Worm (Caenorhabditis elegans) whole organism, young adult: ENCODE measurements around the gene eelo-2.

Experiments
- B0019.2 ChIP-seq: fragments of 200-800 bp; sonication (Bioruptor generic); conservative IDR thresholded peaks from 2 replicates; pipeline ENCODE4 v1.3.6; 2022; ENCODE audit warnings: missing genetic modification reagents, missing genetic modification characterization, missing compliant biosample characterization
- C06A6.2 ChIP-seq: fragments of 200-800 bp; sonication (Bioruptor generic); conservative IDR thresholded peaks from 2 replicates; pipeline ENCODE4 v1.3.6; 2022; ENCODE audit warnings: missing genetic modification characterization, missing compliant biosample characterization
- D2030.7 ChIP-seq: fragments of 200-800 bp; sonication (Bioruptor generic); IDR thresholded peaks from 2 replicates; pipeline ENCODE4 v1.3.6; 2022; ENCODE audit warnings: missing genetic modification reagents, missing genetic modification characterization, missing compliant biosample characterization
- F23B12.7 ChIP-seq: sonication (generic microtip); optimal IDR thresholded peaks from 2 replicates; lab custom pipeline; 2017; ENCODE audit warnings: missing genetic modification characterization, mild to moderate bottlenecking, missing compliant biosample characterization, antibody characterized with exemption, moderate library complexity; ENCODE audit not compliant: insufficient read depth
- F37B4.10 ChIP-seq: fragments of 200-800 bp; sonication (Bioruptor generic); IDR thresholded peaks from 2 replicates; pipeline ENCODE4 v1.3.6; 2022; ENCODE audit warnings: missing genetic modification characterization, missing compliant biosample characterization
- F39B2.1 ChIP-seq: fragments of 200-800 bp; sonication (Bioruptor generic); IDR thresholded peaks from 2 replicates; pipeline ENCODE4 v1.3.6; 2022; ENCODE audit warnings: missing genetic modification reagents, missing genetic modification characterization, missing compliant biosample characterization
- F57C9.4 ChIP-seq: sonication (generic microtip); optimal IDR thresholded peaks from 2 replicates; lab custom pipeline; 2017; ENCODE audit warnings: mild to moderate bottlenecking, missing genetic modification characterization, missing compliant biosample characterization
- K11D2.4 ChIP-seq: fragments of 200-800 bp; sonication (Bioruptor generic); IDR thresholded peaks from 2 replicates; pipeline ENCODE4 v1.3.6; 2022; ENCODE audit warnings: missing genetic modification reagents, missing genetic modification characterization, missing compliant biosample characterization
- Y56A3A.18 ChIP-seq: fragments of 200-800 bp; sonication (Bioruptor generic); IDR thresholded peaks from 2 replicates; pipeline ENCODE4 v1.3.6; 2022; ENCODE audit warnings: missing genetic modification reagents, missing genetic modification characterization, missing compliant biosample characterization
- Y67H2A.10 ChIP-seq: fragments of 200-800 bp; sonication (Bioruptor generic); conservative IDR thresholded peaks from 2 replicates; pipeline ENCODE4 v1.3.6; 2022; ENCODE audit warnings: missing genetic modification reagents, missing genetic modification characterization, missing compliant biosample characterization
- Y95B8A.8 ChIP-seq: fragments of 200-800 bp; sonication (Bioruptor generic); IDR thresholded peaks from 2 replicates; pipeline ENCODE4 v1.3.6; 2022; ENCODE audit warnings: missing genetic modification reagents, missing genetic modification characterization, missing compliant biosample characterization
- aptf-3 ChIP-seq: fragments of 200-800 bp; sonication (Bioruptor generic); IDR thresholded peaks from 2 replicates; pipeline ENCODE4 v1.3.6; 2022; ENCODE audit warnings: missing genetic modification characterization, missing compliant biosample characterization
- atf-7 ChIP-seq: sonication (generic microtip); optimal IDR thresholded peaks from 2 replicates; lab custom pipeline; 2017; ENCODE audit warnings: mild to moderate bottlenecking, missing genetic modification characterization, missing compliant biosample characterization
- athp-1 ChIP-seq: sonication (generic microtip); optimal IDR thresholded peaks from 2 replicates; lab custom pipeline; 2017; ENCODE audit warnings: mild to moderate bottlenecking, missing genetic modification characterization, missing compliant biosample characterization
- attf-6 ChIP-seq: fragments of 200-800 bp; sonication (Bioruptor generic); IDR thresholded peaks from 2 replicates; pipeline ENCODE4 v1.3.6; 2022; ENCODE audit warnings: missing genetic modification reagents, missing genetic modification characterization, missing compliant biosample characterization
- cebp-1 ChIP-seq, 2 experiments: fragments of 200-800 bp in 1 of 2; sonication (Bioruptor generic) in 1 of 2; sonication (generic microtip) in 1 of 2; IDR thresholded peaks in 1 of 2; optimal IDR thresholded peaks in 1 of 2; 2 replicates each; pipeline versions ENCODE4 v1.3.6 to Lab custom; 2017 to 2022; ENCODE audit warnings: missing compliant biosample characterization in 2 of 2, missing genetic modification characterization in 2 of 2, mild to moderate bottlenecking in 1 of 2, missing genetic modification reagents in 1 of 2, moderate library complexity in 1 of 2
- ceh-27 ChIP-seq: fragments of 200-800 bp; sonication (Bioruptor generic); optimal IDR thresholded peaks from 2 replicates; lab custom pipeline; 2018; ENCODE audit warnings: mild to moderate bottlenecking, missing genetic modification characterization, moderate library complexity, missing compliant biosample characterization
- ceh-58 ChIP-seq: fragments of 200-800 bp; sonication (Bioruptor generic); IDR thresholded peaks from 2 replicates; pipeline ENCODE4 v1.3.6; 2022; ENCODE audit warnings: missing genetic modification characterization, missing compliant biosample characterization
- ceh-79 ChIP-seq: sonication (generic microtip); optimal IDR thresholded peaks from 2 replicates; lab custom pipeline; 2017; ENCODE audit warnings: mild to moderate bottlenecking, missing genetic modification characterization, missing compliant biosample characterization
- ceh-91 ChIP-seq: fragments of 200-800 bp; sonication (Bioruptor generic); IDR thresholded peaks from 2 replicates; pipeline ENCODE4 v1.3.6; 2022; ENCODE audit warnings: missing genetic modification reagents, missing genetic modification characterization, missing compliant biosample characterization
- dpl-1 ChIP-seq: fragments of 150-350 bp; optimal IDR thresholded peaks from 2 replicates; lab custom pipeline; 2014; ENCODE audit warnings: missing biosample characterization, missing genetic modification reagents, missing genetic modification characterization
- egl-18 ChIP-seq: fragments of 200-800 bp; sonication (Bioruptor generic); IDR thresholded peaks from 2 replicates; pipeline ENCODE4 v1.3.6; 2022; ENCODE audit warnings: missing genetic modification reagents, missing genetic modification characterization, missing compliant biosample characterization
- hlh-26 ChIP-seq: fragments of 200-800 bp; sonication (Bioruptor generic); conservative IDR thresholded peaks from 2 replicates; pipeline ENCODE4 v1.3.6; 2022; ENCODE audit warnings: missing genetic modification reagents, missing genetic modification characterization, missing compliant biosample characterization
- hsf-1 ChIP-seq: fragments of 200-800 bp; sonication (Bioruptor generic); IDR thresholded peaks from 2 replicates; pipeline ENCODE4 v1.3.6; 2022; ENCODE audit warnings: missing genetic modification reagents, missing genetic modification characterization, missing compliant biosample characterization
- let-607 ChIP-seq, 2 experiments: fragments of 200-800 bp in 1 of 2; sonication (Bioruptor generic) in 1 of 2; sonication (generic microtip) in 1 of 2; optimal IDR thresholded peaks; 2 replicates each; lab custom pipeline; 2016 to 2018; ENCODE audit warnings: mild to moderate bottlenecking in 2 of 2, missing compliant biosample characterization in 2 of 2, missing genetic modification characterization in 2 of 2, moderate library complexity in 2 of 2, missing genotype in 1 of 2
- lir-1 ChIP-seq: fragments of 200-800 bp; sonication (Bioruptor generic); conservative IDR thresholded peaks from 2 replicates; pipeline ENCODE4 v1.3.6; 2022; ENCODE audit warnings: missing genetic modification reagents, missing genetic modification characterization, missing compliant biosample characterization
- madf-10 ChIP-seq: sonication (generic microtip); optimal IDR thresholded peaks from 2 replicates; lab custom pipeline; 2016; ENCODE audit warnings: mild to moderate bottlenecking, missing genetic modification characterization, missing compliant biosample characterization
- madf-6 ChIP-seq: fragments of 200-800 bp; sonication (Bioruptor generic); IDR thresholded peaks from 2 replicates; pipeline ENCODE4 v1.3.6; 2022; ENCODE audit warnings: missing genetic modification reagents, missing genetic modification characterization, missing compliant biosample characterization
- mel-28 ChIP-seq: sonication (generic microtip); optimal IDR thresholded peaks from 2 replicates; lab custom pipeline; 2016; ENCODE audit warnings: borderline replicate concordance, mild to moderate bottlenecking, missing genetic modification characterization, missing compliant biosample characterization
- mes-4 ChIP-seq: sonication (generic microtip); optimal IDR thresholded peaks from 2 replicates; lab custom pipeline; 2016; ENCODE audit warnings: missing genotype, missing genetic modification characterization, missing compliant biosample characterization
- nfya-1 ChIP-seq: sonication (generic microtip); optimal IDR thresholded peaks from 2 replicates; lab custom pipeline; 2017; ENCODE audit warnings: antibody characterized with exemption, missing compliant biosample characterization, missing genetic modification characterization, borderline replicate concordance; ENCODE audit not compliant: insufficient read depth
- nfya-2 ChIP-seq: fragments of 200-800 bp; sonication (Bioruptor generic); IDR thresholded peaks from 2 replicates; pipeline ENCODE4 v1.3.6; 2022; ENCODE audit warnings: missing genetic modification reagents, missing genetic modification characterization, missing compliant biosample characterization
- nfyb-1 ChIP-seq: fragments of 200-800 bp; sonication (Bioruptor generic); IDR thresholded peaks from 2 replicates; pipeline ENCODE4 v1.3.6; 2022; ENCODE audit warnings: missing genetic modification reagents, missing genetic modification characterization, missing compliant biosample characterization
- nhr-90 ChIP-seq: sonication (generic microtip); optimal IDR thresholded peaks from 2 replicates; lab custom pipeline; 2016; ENCODE audit warnings: missing genotype, mild to moderate bottlenecking, missing genetic modification characterization, missing compliant biosample characterization
- pbrm-1 ChIP-seq: fragments of 200-800 bp; sonication (Bioruptor generic); IDR thresholded peaks from 2 replicates; pipeline ENCODE4 v1.3.6; 2022; ENCODE audit warnings: missing genetic modification reagents, missing genetic modification characterization, missing compliant biosample characterization
- rcor-1 ChIP-seq: fragments of 200-800 bp; sonication (Bioruptor generic); IDR thresholded peaks from 2 replicates; pipeline ENCODE4 v1.3.6; 2022; ENCODE audit warnings: missing genetic modification reagents, missing genetic modification characterization, missing compliant biosample characterization
- rec-8 ChIP-seq, 2 experiments: sonication (generic microtip); optimal IDR thresholded peaks; 2 replicates each; lab custom pipeline; 2016; ENCODE audit warnings: mild to moderate bottlenecking in 2 of 2, missing genetic modification characterization in 2 of 2, missing genetic modification reagents in 2 of 2, missing genotype in 2 of 2, missing biosample characterization in 1 of 2, missing compliant biosample characterization in 1 of 2, moderate library complexity in 1 of 2
- repo-1 ChIP-seq: sonication (generic microtip); optimal IDR thresholded peaks from 2 replicates; lab custom pipeline; 2017; ENCODE audit warnings: mild to moderate bottlenecking, missing genetic modification characterization, missing compliant biosample characterization
- sdz-38 ChIP-seq: sonication (generic microtip); optimal IDR thresholded peaks from 2 replicates; lab custom pipeline; 2016; ENCODE audit warnings: missing genotype, missing genetic modification characterization, missing compliant biosample characterization
- snpc-1.3 ChIP-seq: sonication (generic microtip); optimal IDR thresholded peaks from 2 replicates; lab custom pipeline; 2017; ENCODE audit warnings: missing genetic modification characterization, mild to moderate bottlenecking, missing compliant biosample characterization, antibody characterized with exemption, moderate library complexity, missing genotype, missing genetic modification reagents; ENCODE audit not compliant: insufficient read depth
- somi-1 ChIP-seq: fragments of 200-800 bp; sonication (Bioruptor generic); optimal IDR thresholded peaks from 2 replicates; lab custom pipeline; 2018; ENCODE audit warnings: mild to moderate bottlenecking, missing genetic modification characterization, missing compliant biosample characterization
- tlf-1 ChIP-seq: fragments of 200-800 bp; sonication (Bioruptor generic); optimal IDR thresholded peaks from 2 replicates; lab custom pipeline; 2018; ENCODE audit warnings: mild to moderate bottlenecking, missing genetic modification characterization, missing compliant biosample characterization
- ztf-18 ChIP-seq: sonication (generic microtip); optimal IDR thresholded peaks from 2 replicates; lab custom pipeline; 2016; ENCODE audit warnings: missing genotype, mild to moderate bottlenecking, missing genetic modification characterization, missing compliant biosample characterization
- ztf-22 ChIP-seq: fragments of 200-800 bp; sonication (Bioruptor generic); optimal IDR thresholded peaks from 2 replicates; lab custom pipeline; 2018; ENCODE audit warnings: mild to moderate bottlenecking, missing genetic modification characterization, moderate library complexity, missing compliant biosample characterization
- ztf-26 ChIP-seq: sonication (generic microtip); optimal IDR thresholded peaks from 2 replicates; lab custom pipeline; 2017; ENCODE audit warnings: missing genetic modification characterization, missing compliant biosample characterization
- ztf-3 ChIP-seq: fragments of 200-800 bp; sonication (Bioruptor generic); optimal IDR thresholded peaks from 2 replicates; lab custom pipeline; 2018; ENCODE audit warnings: mild to moderate bottlenecking, missing genetic modification characterization, missing compliant biosample characterization
- ztf-6 ChIP-seq: fragments of 200-800 bp; sonication (Bioruptor generic); IDR thresholded peaks from 2 replicates; pipeline ENCODE4 v1.3.6; 2022; ENCODE audit warnings: missing genetic modification reagents, missing genetic modification characterization, missing compliant biosample characterization

eelo-2 gene

ce11 chrIV:17249691-17250181 is at the start of gene eelo-2 (continued):
- TF ChIP-seq madf-6 (GFP tag; lab: Robert Waterston, UW) (no peak; the same call in none of the 2 replicates), F39B2.1 (GFP tag; lab: Robert Waterston, UW) (peak; percentile 86), repo-1 (tag; lab: Kevin White, UChicago) (peak; percentile 96), let-607 (tag; optimal IDR thresholded peaks at IDR 0.05; lab: Kevin White, UChicago) (peak; percentile 81 to 89), dpl-1 (GFP tag; lab: Kevin White, UChicago) (peak; percentile 97), mes-4 (tag; lab: Kevin White, UChicago) (peak; percentile 14), lir-1 (GFP tag; lab: Robert Waterston, UW) (peak; percentile 95), ztf-6 (GFP tag; lab: Robert Waterston, UW) (peak; percentile 87), F57C9.4 (peak; percentile 41), K11D2.4 (GFP tag; lab: Robert Waterston, UW) (peak; percentile 96), F23B12.7 (tag; lab: Kevin White, UChicago) (peak; percentile 92), aptf-3 (no peak), D2030.7 (GFP tag; lab: Robert Waterston, UW) (peak; percentile 97), ceh-58 (GFP tag; lab: Robert Waterston, UW) (no peak), hsf-1 (GFP tag; lab: Robert Waterston, UW) (peak; percentile 93), hlh-26 (GFP tag; lab: Robert Waterston, UW) (no peak), mel-28 (tag; lab: Kevin White, UChicago) (peak; percentile 79), athp-1 (tag; lab: Kevin White, UChicago) (peak; percentile 95), Y67H2A.10 (GFP tag; lab: Robert Waterston, UW) (0 out of 2 replicates have a peak, but pooled peaks have one; percentile 48), sdz-38 (tag; lab: Kevin White, UChicago) (no peak), pbrm-1 (GFP tag; lab: Robert Waterston, UW) (peak; percentile 99), egl-18 (GFP tag; lab: Robert Waterston, UW) (peak; percentile 95), ztf-22 (GFP tag; lab: Kevin White, UChicago) (peak; percentile 85), atf-7 (tag; lab: Kevin White, UChicago) (peak; percentile 93), attf-6 (peak; percentile 98), nhr-90 (peak; percentile 57), ztf-18 (tag; lab: Kevin White, UChicago) (peak; percentile 99), ztf-26 (tag; lab: Kevin White, UChicago) (peak; percentile 96), nfyb-1 (GFP tag; lab: Robert Waterston, UW) (peak; percentile 98), B0019.2 (GFP tag; lab: Robert Waterston, UW) (peak; percentile 64), nfya-1 (tag; lab: Kevin White, UChicago) (no peak), ceh-91 (GFP tag; lab: Robert Waterston, UW) (peak; percentile 91), snpc-1.3 (tag; lab: Kevin White, UChicago) (peak; percentile 93), rcor-1 (peak; percentile 98), rec-8 (tag; optimal IDR thresholded peaks at IDR 0.05; lab: Kevin White, UChicago) (peak in 1 of 2 experiments; percentile 22), Y56A3A.18 (GFP tag; lab: Robert Waterston, UW) (peak; percentile 96), cebp-1 (GFP tag; IDR thresholded peaks at IDR 0.05; lab: Robert Waterston, UW) (peak; percentile 76), cebp-1 (tag; optimal IDR thresholded peaks at IDR 0.05; lab: Kevin White, UChicago) (peak; percentile 95), ceh-79 (tag; lab: Kevin White, UChicago) (no peak), F37B4.10 (GFP tag; lab: Robert Waterston, UW) (no peak), nfya-2 (GFP tag; lab: Robert Waterston, UW) (no peak), somi-1 (GFP tag; lab: Kevin White, UChicago) (peak; percentile 92), madf-10 (tag; lab: Kevin White, UChicago) (peak; percentile 92), tlf-1 (GFP tag; lab: Kevin White, UChicago) (peak; percentile 98), Y95B8A.8 (GFP tag; lab: Robert Waterston, UW) (peak; percentile 95), ceh-27 (GFP tag; lab: Kevin White, UChicago) (peak; percentile 97), C06A6.2 (peak; percentile 96), ztf-3 (GFP tag; lab: Kevin White, UChicago) (peak; percentile 74)
